Worm (Caenorhabditis elegans): ENCODE data around the gene tmed-10.
A peak's percentile ranks its signal among the peaks of the same experiment; 100 is the strongest.

Gene tmed-10

ce11 chrV:11354264-11354663 is 27.5 kb upstream of the tmed-10 start:
- TF ChIP-seq lin-14 (GFP tag; optimal IDR thresholded peaks at IDR 0.05) (peak; percentile 56), fkh-10 (GFP tag; optimal IDR thresholded peaks at IDR 0.05) (peak; percentile 12), lin-15B (tag; optimal IDR thresholded peaks at IDR 0.05) (no peak), ces-1 (GFP tag; optimal IDR thresholded peaks at IDR 0.05) (peak; percentile 3)

DNA sequence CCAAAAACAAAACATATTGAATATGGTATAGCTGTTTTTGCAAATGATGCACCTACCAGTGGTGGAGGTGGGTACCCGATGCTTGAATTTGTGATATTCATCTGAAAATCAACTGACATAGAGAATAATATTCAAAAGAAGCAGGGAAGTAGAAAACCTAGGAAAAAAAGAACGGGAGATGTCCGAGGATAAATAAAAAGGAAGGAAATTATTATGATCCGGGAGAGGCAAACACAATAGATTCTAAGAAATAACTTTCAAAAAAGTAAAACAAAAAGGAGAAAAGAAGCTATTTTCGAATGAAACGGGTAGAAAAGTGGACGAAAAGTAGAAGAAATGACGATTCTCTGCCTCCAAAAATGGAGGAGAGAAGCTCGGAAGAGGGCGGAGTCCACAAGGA is 26.1 kb upstream of the tmed-10 start, which contains the start of gene npr-25:
TSS of gene npr-25 (minus strand) at position 101 of the 400 bp plus-strand sequence.
- TF ChIP-seq nhr-76 (tag; optimal IDR thresholded peaks at IDR 0.05) (no peak), C34B4.2 (tag; optimal IDR thresholded peaks at IDR 0.05) (no peak), efl-1 (optimal IDR thresholded peaks at IDR 0.05) (no peak), efl-1 (GFP tag; optimal IDR thresholded peaks at IDR 0.05 in 1 of 2) (no peak), ets-5 (GFP tag; IDR thresholded peaks at IDR 0.05) (no peak), aha-1 (tag; optimal IDR thresholded peaks at IDR 0.05) (no peak)

DNA sequence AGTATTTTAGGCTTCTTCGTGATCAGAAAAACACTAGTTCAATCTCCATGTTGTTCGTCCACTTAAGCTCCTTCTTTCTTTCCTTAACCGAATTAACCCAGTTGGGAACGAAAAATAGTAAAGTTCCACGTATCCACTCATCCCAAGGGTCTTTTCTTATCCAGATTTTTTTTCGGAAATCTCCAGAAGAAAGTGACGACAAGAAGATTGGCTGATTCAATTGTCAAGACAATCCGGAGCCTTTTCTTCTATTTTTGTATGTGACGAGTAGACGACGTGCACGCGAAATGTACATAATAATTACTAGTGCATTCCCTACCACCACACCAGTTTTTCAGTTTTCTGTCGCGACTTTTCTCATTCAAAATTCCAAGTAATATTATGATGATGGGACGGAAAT is 24.5 kb upstream of the tmed-10 start:
- TF ChIP-seq nhr-28 (tag; optimal IDR thresholded peaks at IDR 0.05), result no peak
- no peak for TF ChIP-seq alr-1 (tag; optimal IDR thresholded peaks at IDR 0.05; ENCODE audit: borderline replicate concordance)
- no peak for TF ChIP-seq swsn-7 (tag; optimal IDR thresholded peaks at IDR 0.05)
- no peak for TF ChIP-seq ets-5 (GFP tag; IDR thresholded peaks at IDR 0.05)
- peak; percentile 19 for TF ChIP-seq fkh-10 (GFP tag; optimal IDR thresholded peaks at IDR 0.05)
- TF ChIP-seq isw-1 (GFP tag; IDR thresholded peaks at IDR 0.05), result no peak
- no peak for TF ChIP-seq ceh-8 (GFP tag; optimal IDR thresholded peaks at IDR 0.05)
- no peak for TF ChIP-seq hpl-2 (GFP tag; optimal IDR thresholded peaks at IDR 0.05)
- no peak for TF ChIP-seq ces-1 (GFP tag; optimal IDR thresholded peaks at IDR 0.05)
- TF ChIP-seq lin-14 (GFP tag; optimal IDR thresholded peaks at IDR 0.05), result peak; percentile 47
- no peak for TF ChIP-seq lir-3 (tag; optimal IDR thresholded peaks at IDR 0.05; ENCODE audit: poor library complexity)
- TF ChIP-seq elt-3 (tag; optimal IDR thresholded peaks at IDR 0.05), result no peak
- TF ChIP-seq tbx-2 (tag; optimal IDR thresholded peaks at IDR 0.05), result no peak
- no peak for TF ChIP-seq nhr-85 (tag)
- no peak for TF ChIP-seq ama-1 (optimal IDR thresholded peaks at IDR 0.05)
- no peak for TF ChIP-seq ceh-88 (GFP tag; IDR thresholded peaks at IDR 0.05)
- TF ChIP-seq mab-9 (GFP tag; IDR thresholded peaks at IDR 0.05), result no peak
- TF ChIP-seq mep-1 (tag; optimal IDR thresholded peaks at IDR 0.05), result no peak

ce11 chrV:11346912-11347311 is 20.1 kb upstream of the tmed-10 start, which contains the start of gene grl-7:
grl-7 (minus strand) TSS chrV:11347012.
- TF ChIP-seq sox-4 (tag; optimal IDR thresholded peaks at IDR 0.05), result no peak
- TF ChIP-seq nhr-90 (tag; optimal IDR thresholded peaks at IDR 0.05; ENCODE audit: poor library complexity), result no peak
- no peak for TF ChIP-seq efl-1 (optimal IDR thresholded peaks at IDR 0.05)
- TF ChIP-seq efl-1 (GFP tag; optimal IDR thresholded peaks at IDR 0.05 in 1 of 2), result peak in 1 of 2 experiments; percentile 33
- TF ChIP-seq aha-1 (tag; optimal IDR thresholded peaks at IDR 0.05), result no peak
- TF ChIP-seq nhr-19 (GFP tag; conservative IDR thresholded peaks at IDR 0.05), result no peak
- no peak for TF ChIP-seq elt-3 (tag; optimal IDR thresholded peaks at IDR 0.05)

ce11 chrV:11344816-11345336 is 18.1 kb upstream of the tmed-10 start:
- TF ChIP-seq dpl-1 (GFP tag; optimal IDR thresholded peaks at IDR 0.05), result no peak
- TF ChIP-seq pax-3 (tag; optimal IDR thresholded peaks at IDR 0.05), result no peak
- TF ChIP-seq efl-1 (optimal IDR thresholded peaks at IDR 0.05), result no peak
- TF ChIP-seq efl-1 (GFP tag; optimal IDR thresholded peaks at IDR 0.05 in 1 of 2), result peak in 1 of 2 experiments; percentile 9
- TF ChIP-seq jun-1 (tag; optimal IDR thresholded peaks at IDR 0.05), result no peak
- no peak for TF ChIP-seq ceh-8 (GFP tag; optimal IDR thresholded peaks at IDR 0.05)

DNA sequence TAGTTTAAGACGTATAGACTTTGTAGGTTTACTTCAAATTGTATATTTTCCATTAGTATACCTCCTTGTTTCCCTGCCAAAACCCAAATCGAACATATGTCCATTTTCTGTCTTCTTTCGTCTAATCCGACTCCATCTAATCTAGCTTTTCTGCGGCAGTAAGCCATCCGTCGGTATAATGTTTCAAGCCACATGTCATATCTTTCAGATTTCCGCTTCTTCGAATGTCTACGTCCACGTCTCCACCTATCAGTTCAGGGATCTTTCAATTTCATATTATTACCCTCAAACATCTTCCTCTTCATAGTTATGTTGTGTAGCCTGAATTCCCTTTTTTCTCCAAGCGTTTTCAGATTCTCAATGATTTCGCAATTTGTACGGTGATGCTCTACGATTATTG is 17.3 kb upstream of the tmed-10 start:
- TF ChIP-seq aly-2 (tag; optimal IDR thresholded peaks at IDR 0.05) (no peak), unc-98 (GFP tag; IDR thresholded peaks at IDR 0.05) (no peak), nhr-47 (tag; optimal IDR thresholded peaks at IDR 0.05) (no peak), pag-3 (tag; optimal IDR thresholded peaks at IDR 0.05; ENCODE audit: borderline replicate concordance, insufficient read depth) (no peak), nhr-77 (tag; optimal IDR thresholded peaks at IDR 0.05) (no peak), nhr-76 (tag; optimal IDR thresholded peaks at IDR 0.05) (no peak), dsc-1 (tag; optimal IDR thresholded peaks at IDR 0.05) (no peak), skn-1 (tag; optimal IDR thresholded peaks at IDR 0.05) (no peak)

Data from whole organism, L1 larva.